Worm (Caenorhabditis elegans) whole organism, late embryonic: Measurements from ENCODE around the gene chtb-2.

Source experiments
- C08G9.2 ChIP-seq: sonication (generic microtip); optimal IDR thresholded peaks from 2 replicates; lab custom pipeline; 2016; ENCODE audit warnings: mild to moderate bottlenecking, missing genetic modification characterization, moderate library complexity, missing compliant biosample characterization
- C38D4.7 ChIP-seq: fragments of 200-800 bp; sonication (Bioruptor generic); optimal IDR thresholded peaks from 2 replicates; lab custom pipeline; 2018; ENCODE audit warnings: mild to moderate bottlenecking, missing genetic modification characterization, moderate library complexity, missing compliant biosample characterization
- F13H6.1 ChIP-seq: sonication (generic microtip); optimal IDR thresholded peaks from 2 replicates; lab custom pipeline; 2016; ENCODE audit warnings: missing genetic modification characterization, missing compliant biosample characterization
- K02D7.2 ChIP-seq: sonication (generic microtip); optimal IDR thresholded peaks from 2 replicates; lab custom pipeline; 2017; ENCODE audit warnings: mild to moderate bottlenecking, missing genetic modification characterization, missing compliant biosample characterization
- T23F11.4 ChIP-seq: fragments of 200-800 bp; sonication (Bioruptor generic); optimal IDR thresholded peaks from 2 replicates; lab custom pipeline; 2018; ENCODE audit warnings: mild to moderate bottlenecking, missing genetic modification characterization, missing compliant biosample characterization
- ahr-1 ChIP-seq: sonication (generic microtip); optimal IDR thresholded peaks from 2 replicates; lab custom pipeline; 2016; ENCODE audit warnings: missing genetic modification characterization, missing compliant biosample characterization
- ama-1 ChIP-seq: fragments of 150-350 bp; optimal IDR thresholded peaks from 2 replicates; lab custom pipeline; 2014
- ceh-18 ChIP-seq: sonication (generic microtip); optimal IDR thresholded peaks from 2 replicates; lab custom pipeline; 2016; ENCODE audit warnings: missing genetic modification characterization, missing compliant biosample characterization
- ceh-19 ChIP-seq: fragments of 200-800 bp; sonication (Bioruptor generic); optimal IDR thresholded peaks from 2 replicates; lab custom pipeline; 2018; ENCODE audit warnings: mild to moderate bottlenecking, missing genetic modification characterization, missing compliant biosample characterization
- ceh-2 ChIP-seq: sonication (generic microtip); optimal IDR thresholded peaks from 2 replicates; lab custom pipeline; 2016; ENCODE audit warnings: missing genotype, missing genetic modification characterization, missing compliant biosample characterization
- ceh-31 ChIP-seq: sonication (generic microtip); optimal IDR thresholded peaks from 2 replicates; lab custom pipeline; 2016; ENCODE audit warnings: missing genetic modification characterization, missing compliant biosample characterization
- ceh-34 ChIP-seq: sonication (generic microtip); optimal IDR thresholded peaks from 2 replicates; lab custom pipeline; 2016; ENCODE audit warnings: mild to moderate bottlenecking, missing genetic modification characterization, missing compliant biosample characterization
- ceh-45 ChIP-seq: fragments of 200-800 bp; sonication (Bioruptor generic); IDR thresholded peaks from 2 replicates; pipeline ENCODE4 v1.3.6; 2022; ENCODE audit warnings: missing genetic modification reagents, missing genetic modification characterization, missing compliant biosample characterization
- ceh-9 ChIP-seq: sonication (generic microtip); optimal IDR thresholded peaks from 2 replicates; lab custom pipeline; 2016; ENCODE audit warnings: mild to moderate bottlenecking, missing genetic modification characterization, inconsistent platforms, missing compliant biosample characterization
- che-1 ChIP-seq: sonication (generic microtip); optimal IDR thresholded peaks from 2 replicates; lab custom pipeline; 2016; ENCODE audit warnings: mild to moderate bottlenecking, missing genetic modification characterization, missing compliant biosample characterization
- dmd-4 ChIP-seq: sonication (generic microtip); optimal IDR thresholded peaks from 2 replicates; lab custom pipeline; 2016; ENCODE audit warnings: borderline replicate concordance, missing genetic modification characterization, missing compliant biosample characterization
- dve-1 ChIP-seq: sonication (generic microtip); optimal IDR thresholded peaks from 2 replicates; lab custom pipeline; 2017; ENCODE audit warnings: antibody characterized with exemption, mild to moderate bottlenecking, missing genetic modification characterization, missing compliant biosample characterization
- eyg-1 ChIP-seq: sonication (generic microtip); optimal IDR thresholded peaks from 2 replicates; lab custom pipeline; 2016; ENCODE audit warnings: missing genotype, missing genetic modification characterization, missing compliant biosample characterization
- fax-1 ChIP-seq: sonication (generic microtip); optimal IDR thresholded peaks from 2 replicates; lab custom pipeline; 2016; ENCODE audit warnings: missing genotype, missing genetic modification characterization, missing compliant biosample characterization
- fkh-10 ChIP-seq: fragments of 150-350 bp; optimal IDR thresholded peaks from 2 replicates; lab custom pipeline; 2014; ENCODE audit warnings: missing biosample characterization, missing genetic modification reagents, missing genetic modification characterization
- hlh-13 ChIP-seq: fragments of 200-800 bp; sonication (Bioruptor generic); optimal IDR thresholded peaks from 2 replicates; lab custom pipeline; 2018; ENCODE audit warnings: mild to moderate bottlenecking, missing genetic modification characterization, missing compliant biosample characterization
- hlh-15 ChIP-seq: sonication (generic microtip); optimal IDR thresholded peaks from 2 replicates; lab custom pipeline; 2016; ENCODE audit warnings: missing genetic modification characterization, missing compliant biosample characterization
- hlh-30 ChIP-seq: sonication (generic microtip); optimal IDR thresholded peaks from 2 replicates; lab custom pipeline; 2017; ENCODE audit warnings: antibody characterized with exemption, missing genetic modification characterization, missing compliant biosample characterization; ENCODE audit not compliant: insufficient read depth
- hlh-8 ChIP-seq: sonication (generic microtip); optimal IDR thresholded peaks from 2 replicates; lab custom pipeline; 2016; ENCODE audit warnings: missing genotype, missing genetic modification characterization, missing compliant biosample characterization
- lin-11 ChIP-seq: fragments of 200-800 bp; sonication (Bioruptor generic); optimal IDR thresholded peaks from 2 replicates; lab custom pipeline; 2018; ENCODE audit warnings: mild to moderate bottlenecking, missing genetic modification characterization, missing compliant biosample characterization
- madf-2 ChIP-seq: sonication (generic microtip); optimal IDR thresholded peaks from 2 replicates; lab custom pipeline; 2017; ENCODE audit warnings: missing genetic modification characterization, missing compliant biosample characterization
- mec-3 ChIP-seq: sonication (generic microtip); optimal IDR thresholded peaks from 2 replicates; lab custom pipeline; 2016; ENCODE audit warnings: borderline replicate concordance, missing genetic modification characterization, missing compliant biosample characterization
- nfya-1 ChIP-seq: sonication (generic microtip); optimal IDR thresholded peaks from 2 replicates; lab custom pipeline; 2017; ENCODE audit warnings: missing genetic modification characterization, mild to moderate bottlenecking, missing compliant biosample characterization, antibody characterized with exemption, moderate library complexity
- nhr-11 ChIP-seq: fragments of 150-350 bp; optimal IDR thresholded peaks from 2 replicates; lab custom pipeline; 2014; ENCODE audit warnings: missing biosample characterization, missing genetic modification characterization
- nhr-232 ChIP-seq: sonication (generic microtip); optimal IDR thresholded peaks from 2 replicates; lab custom pipeline; 2016; ENCODE audit warnings: missing genetic modification characterization, missing compliant biosample characterization
- npax-4 ChIP-seq: sonication (generic microtip); optimal IDR thresholded peaks from 2 replicates; lab custom pipeline; 2016; ENCODE audit warnings: missing genetic modification characterization, missing compliant biosample characterization
- odd-2 ChIP-seq: sonication (generic microtip); optimal IDR thresholded peaks from 2 replicates; lab custom pipeline; 2017; ENCODE audit warnings: antibody characterized with exemption, mild to moderate bottlenecking, missing genetic modification characterization, missing compliant biosample characterization
- pag-3 ChIP-seq: sonication (generic microtip); optimal IDR thresholded peaks from 2 replicates; lab custom pipeline; 2016; ENCODE audit warnings: missing compliant biosample characterization, missing genetic modification characterization, borderline replicate concordance
- pat-9 ChIP-seq: fragments of 200-800 bp; sonication (Bioruptor generic); optimal IDR thresholded peaks from 2 replicates; lab custom pipeline; 2018; ENCODE audit warnings: mild to moderate bottlenecking, missing genetic modification characterization, moderate library complexity, missing compliant biosample characterization
- pha-4 ChIP-seq: fragments of 150-350 bp; optimal IDR thresholded peaks from 2 replicates; lab custom pipeline; 2018; ENCODE audit warnings: missing biosample characterization, missing genetic modification reagents, missing genetic modification characterization
- pros-1 ChIP-seq: fragments of 150-350 bp; optimal IDR thresholded peaks from 2 replicates; lab custom pipeline; 2014; ENCODE audit warnings: missing biosample characterization, missing genetic modification reagents, missing genetic modification characterization
- sdc-2 ChIP-seq: sonication (generic microtip); optimal IDR thresholded peaks from 2 replicates; lab custom pipeline; 2016; ENCODE audit warnings: missing genotype, missing genetic modification characterization, missing compliant biosample characterization
- sox-2 ChIP-seq: fragments of 200-800 bp; sonication (Bioruptor generic); IDR thresholded peaks from 2 replicates; pipeline ENCODE4 v1.3.6; 2022; ENCODE audit warnings: missing genetic modification reagents, missing genetic modification characterization, missing compliant biosample characterization
- tbx-2 ChIP-seq: sonication (generic microtip); optimal IDR thresholded peaks from 2 replicates; lab custom pipeline; 2016; ENCODE audit warnings: missing genetic modification characterization, missing compliant biosample characterization
- tbx-7 ChIP-seq: sonication (generic microtip); optimal IDR thresholded peaks from 2 replicates; lab custom pipeline; 2016; ENCODE audit warnings: missing genotype, missing genetic modification characterization, missing compliant biosample characterization
- unc-3 ChIP-seq, 2 experiments: fragments of 200-800 bp in 1 of 2; sonication (Bioruptor generic) in 1 of 2; sonication (generic microtip) in 1 of 2; conservative IDR thresholded peaks in 1 of 2; optimal IDR thresholded peaks in 1 of 2; 2 replicates each; pipeline versions ENCODE4 v1.3.6 to Lab custom; 2016 to 2022; ENCODE audit warnings: missing compliant biosample characterization in 2 of 2, missing genetic modification characterization in 2 of 2, missing genetic modification reagents in 1 of 2
- unc-42 ChIP-seq: sonication (generic microtip); optimal IDR thresholded peaks from 2 replicates; lab custom pipeline; 2016; ENCODE audit warnings: missing genotype, missing genetic modification characterization, missing compliant biosample characterization
- unc-86 ChIP-seq: sonication (generic microtip); optimal IDR thresholded peaks from 2 replicates; lab custom pipeline; 2016; ENCODE audit warnings: missing genetic modification characterization, missing compliant biosample characterization
- zip-5 ChIP-seq: sonication (generic microtip); optimal IDR thresholded peaks from 2 replicates; lab custom pipeline; 2016; ENCODE audit warnings: missing genetic modification characterization, missing compliant biosample characterization

chtb-2 gene

ce11 chrIII:6450596-6450995 is 32.4 kb upstream of the chtb-2 start, which contains the start of gene T26A5.6:
T26A5.6 (minus strand) TSS chrIII:6450696.
- TF ChIP-seq pros-1 (tag; lab: Kevin White, UChicago): no peak
- TF ChIP-seq ceh-19 (GFP tag; lab: Kevin White, UChicago): no peak
- TF ChIP-seq ahr-1 (tag; lab: Kevin White, UChicago): no peak
- no peak for TF ChIP-seq mec-3 (tag; lab: Kevin White, UChicago)
- no peak for TF ChIP-seq tbx-2 (tag; lab: Kevin White, UChicago)
- no peak for TF ChIP-seq unc-86 (tag; lab: Kevin White, UChicago)
- no peak for TF ChIP-seq pat-9 (tag; lab: Kevin White, UChicago)
- no peak for TF ChIP-seq zip-5 (tag; lab: Kevin White, UChicago)
- no peak for TF ChIP-seq nfya-1 (tag; lab: Kevin White, UChicago)
- TF ChIP-seq pha-4 (tag; lab: Kevin White, UChicago): no peak
- TF ChIP-seq F13H6.1 (tag; lab: Kevin White, UChicago): no peak
- TF ChIP-seq fkh-10 (GFP tag; lab: Kevin White, UChicago): no peak
- no peak for TF ChIP-seq unc-3 (GFP tag; conservative IDR thresholded peaks at IDR 0.05; lab: Robert Waterston, UW)
- TF ChIP-seq unc-3 (tag; optimal IDR thresholded peaks at IDR 0.05; lab: Kevin White, UChicago): no peak

ce11 chrIII:6452278-6452677 is 30.7 kb upstream of the chtb-2 start, which contains the start of gene set-1:
set-1 (minus strand) TSS chrIII:6452378.
- TF ChIP-seq ceh-9: no peak

ce11 chrIII:6452683-6453082 is 30.3 kb upstream of the chtb-2 start:
- TF ChIP-seq ceh-9: no peak
- TF ChIP-seq hlh-30 (tag; lab: Kevin White, UChicago): peak; percentile 81

ce11 chrIII:6453665-6454064 is 29.4 kb upstream of the chtb-2 start:
- TF ChIP-seq hlh-30 (tag; lab: Kevin White, UChicago): peak; percentile 41
- TF ChIP-seq nhr-11 (tag; lab: Kevin White, UChicago): no peak
- no peak for TF ChIP-seq tbx-7 (tag; lab: Kevin White, UChicago)
- peak; percentile 75 for TF ChIP-seq ceh-31 (tag; lab: Kevin White, UChicago)
- peak; percentile 87 for TF ChIP-seq ceh-34 (tag; lab: Kevin White, UChicago)
- TF ChIP-seq fkh-10 (GFP tag; lab: Kevin White, UChicago): no peak
- TF ChIP-seq F13H6.1 (tag; lab: Kevin White, UChicago): peak; percentile 54
- TF ChIP-seq hlh-13 (GFP tag; lab: Kevin White, UChicago): peak; percentile 51
- peak; percentile 40 for TF ChIP-seq fax-1
- TF ChIP-seq ama-1 (lab: Kevin White, UChicago): no peak
- TF ChIP-seq hlh-15 (tag; lab: Kevin White, UChicago): peak; percentile 5
- TF ChIP-seq odd-2 (tag; lab: Kevin White, UChicago): no peak
- TF ChIP-seq ceh-9: no peak
- TF ChIP-seq T23F11.4 (GFP tag; lab: Kevin White, UChicago): peak; percentile 37
- TF ChIP-seq nhr-232 (tag; lab: Kevin White, UChicago): peak; percentile 28
- TF ChIP-seq madf-2 (tag; lab: Kevin White, UChicago): peak; percentile 41
- no peak for TF ChIP-seq ahr-1 (tag; lab: Kevin White, UChicago)
- TF ChIP-seq che-1 (tag; lab: Kevin White, UChicago): peak; percentile 22
- TF ChIP-seq dmd-4 (tag; lab: Kevin White, UChicago): no peak
- peak; percentile 56 for TF ChIP-seq unc-42 (tag; lab: Kevin White, UChicago)
- TF ChIP-seq ceh-18 (tag; lab: Kevin White, UChicago): peak; percentile 64
- no peak for TF ChIP-seq npax-4 (tag; lab: Kevin White, UChicago)
- peak; percentile 55 for TF ChIP-seq sdc-2 (tag; lab: Kevin White, UChicago)
- TF ChIP-seq pat-9 (tag; lab: Kevin White, UChicago): peak; percentile 62
- TF ChIP-seq lin-11: peak; percentile 5
- no peak for TF ChIP-seq ceh-45 (GFP tag; lab: Robert Waterston, UW)
- no peak for TF ChIP-seq C08G9.2 (tag; lab: Kevin White, UChicago)
- TF ChIP-seq ceh-2 (tag; lab: Kevin White, UChicago): peak; percentile 45
- peak; percentile 14 for TF ChIP-seq pros-1 (tag; lab: Kevin White, UChicago)
- TF ChIP-seq K02D7.2 (tag; lab: Kevin White, UChicago): no peak
- no peak for TF ChIP-seq pag-3 (tag; lab: Kevin White, UChicago)
- peak; percentile 11 for TF ChIP-seq hlh-8
- TF ChIP-seq eyg-1: no peak
- TF ChIP-seq dve-1: peak; percentile 79
- 0 out of 2 replicates have a peak, but pooled peaks have one; percentile 23 for TF ChIP-seq sox-2 (GFP tag; lab: Robert Waterston, UW)
- peak; percentile 32 for TF ChIP-seq C38D4.7 (GFP tag; lab: Kevin White, UChicago)
- TF ChIP-seq zip-5 (tag; lab: Kevin White, UChicago): no peak
- peak; percentile 31 for TF ChIP-seq unc-86 (tag; lab: Kevin White, UChicago)
- TF ChIP-seq pha-4 (tag; lab: Kevin White, UChicago): no peak
